Fruit fly (Drosophila melanogaster): Measurements from ENCODE around the gene Nepl17.

Nepl17 gene

DNA sequence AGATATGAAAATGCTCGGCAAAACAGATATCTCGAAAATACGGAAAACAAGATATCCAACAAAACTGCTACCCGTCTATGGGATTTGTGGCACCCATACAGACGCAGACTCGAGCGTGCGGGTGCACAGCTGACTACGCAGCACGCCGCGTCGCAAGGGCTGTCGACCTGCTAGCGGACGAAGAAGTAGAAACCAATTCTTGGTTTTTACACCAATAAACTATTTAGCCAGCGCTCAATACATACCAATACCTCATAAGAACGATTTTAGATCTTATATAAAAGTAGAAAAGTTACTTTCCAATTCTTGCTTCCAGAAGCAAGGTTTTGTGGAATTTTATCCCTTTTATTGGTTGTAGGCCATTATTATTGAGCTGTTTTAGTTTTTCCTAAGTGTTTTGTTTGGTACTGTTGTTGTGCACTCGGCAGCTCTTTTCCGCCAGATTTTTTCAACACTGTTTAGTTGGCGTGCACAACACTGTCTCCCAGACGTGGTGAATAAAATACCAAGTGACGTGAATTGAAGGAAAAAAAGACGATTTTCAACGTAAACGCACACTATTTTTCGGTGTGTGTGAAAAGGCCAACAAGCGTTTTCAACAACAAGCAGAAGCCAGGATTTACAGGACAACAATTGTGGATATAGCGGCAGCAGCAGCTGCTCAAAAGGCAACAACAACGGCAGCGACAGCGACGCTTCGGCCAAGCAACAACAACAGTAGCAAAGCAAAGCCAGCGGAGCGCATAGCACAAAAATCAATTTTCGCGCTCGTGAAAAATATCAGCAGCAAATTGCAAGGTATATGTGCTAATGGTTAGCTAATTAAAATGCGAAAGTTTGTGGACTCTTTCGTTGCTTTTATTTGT, 16.1 kb downstream of the Nepl17 start (continued):
- TF ChIP-seq stwl (tag; optimal IDR thresholded peaks at IDR 0.05) (peak; percentile 74), so (GFP tag; IDR thresholded peaks at IDR 0.05) (peak; percentile 73; the same call in 2 of the 3 replicates), Drgx (GFP tag; IDR thresholded peaks at IDR 0.05) (peak; percentile 84), ab (GFP tag; optimal IDR thresholded peaks at IDR 0.05) (peak; percentile 55), sd (tag; optimal IDR thresholded peaks at IDR 0.05) (peak; percentile 99), fu2 (GFP tag; optimal IDR thresholded peaks at IDR 0.05) (peak; percentile 92), emc (GFP tag; optimal IDR thresholded peaks at IDR 0.05) (peak; percentile 77), CG13624 (GFP tag; optimal IDR thresholded peaks at IDR 0.05) (peak; percentile 91), CTCF (GFP tag; optimal IDR thresholded peaks at IDR 0.05) (peak; percentile 50), CG10147 (GFP tag; optimal IDR thresholded peaks at IDR 0.05) (peak; percentile 79), Six4 (GFP tag; optimal IDR thresholded peaks at IDR 0.05) (peak; percentile 68), TFAM (GFP tag; optimal IDR thresholded peaks at IDR 0.05) (no peak), disco-r (GFP tag; optimal IDR thresholded peaks at IDR 0.05) (peak; percentile 67), wor (GFP tag; IDR thresholded peaks at IDR 0.05) (no peak), gfzf (GFP tag; optimal IDR thresholded peaks at IDR 0.05) (peak; percentile 44), CG13775 (GFP tag; optimal IDR thresholded peaks at IDR 0.05) (peak; percentile 63), amos (GFP tag; IDR thresholded peaks at IDR 0.05; ENCODE audit: partially characterized antibody) (no peak), scrt (GFP tag; optimal IDR thresholded peaks at IDR 0.05) (peak; percentile 68), psq (GFP tag; optimal IDR thresholded peaks at IDR 0.05) (no peak), seq (GFP tag; IDR thresholded peaks at IDR 0.05) (peak; percentile 42; the same call in 1 of the 2 replicates), Dip3 (GFP tag; optimal IDR thresholded peaks at IDR 0.05) (peak; percentile 92), Sox102F (GFP tag; optimal IDR thresholded peaks at IDR 0.05) (peak; percentile 74), CG7745 (tag; optimal IDR thresholded peaks at IDR 0.05) (no peak), ase (GFP tag; IDR thresholded peaks at IDR 0.05) (peak; percentile 54; the same call in 1 of the 3 replicates), h (optimal IDR thresholded peaks at IDR 0.05) (no peak), Kr (GFP tag; optimal IDR thresholded peaks at IDR 0.05) (no peak), HLH3B (GFP tag; IDR thresholded peaks at IDR 0.05) (peak; percentile 56; the same call in 1 of the 2 replicates), CG17568 (GFP tag; optimal IDR thresholded peaks at IDR 0.05) (peak; percentile 6), D19A (tag; optimal IDR thresholded peaks at IDR 0.05) (peak; percentile 64), CG14710 (tag; optimal IDR thresholded peaks at IDR 0.05) (peak; percentile 79), Trl (optimal IDR thresholded peaks at IDR 0.05) (no peak), Trl (GFP tag; optimal IDR thresholded peaks at IDR 0.05) (peak; percentile 89), CG10979 (tag; optimal IDR thresholded peaks at IDR 0.05) (peak; percentile 62), CG2712 (tag; optimal IDR thresholded peaks at IDR 0.05) (peak; percentile 72), CG10431 (GFP tag; optimal IDR thresholded peaks at IDR 0.05) (peak; percentile 33), toy (GFP tag; IDR thresholded peaks at IDR 0.05) (no peak), sens (GFP tag) (peak; percentile 96), tna (GFP tag; IDR thresholded peaks at IDR 0.05; ENCODE audit: partially characterized antibody) (no peak), HLH4C (GFP tag; IDR thresholded peaks at IDR 0.05; ENCODE audit: partially characterized antibody) (no peak), Oaz (GFP tag; IDR thresholded peaks at IDR 0.05) (peak; percentile 49), Dbx (GFP tag; IDR thresholded peaks at IDR 0.05) (peak; percentile 71; the same call in 2 of the 3 replicates), E2f1 (GFP tag; IDR thresholded peaks at IDR 0.05) (peak; percentile 63), Mrtf (GFP tag; IDR thresholded peaks at IDR 0.05) (peak; percentile 50; the same call in 1 of the 3 replicates), z (GFP tag; IDR thresholded peaks at IDR 0.05) (no peak), Ssrp (tag; optimal IDR thresholded peaks at IDR 0.05) (peak; percentile 64), croc (GFP tag; conservative IDR thresholded peaks at IDR 0.05) (peak; percentile 26; the same call in 1 of the 3 replicates), otp (GFP tag; IDR thresholded peaks at IDR 0.05) (no peak), yki (optimal IDR thresholded peaks at IDR 0.05) (no peak), CG13123 (GFP tag; optimal IDR thresholded peaks at IDR 0.05) (peak; percentile 53), C15 (GFP tag; IDR thresholded peaks at IDR 0.05) (no peak), CG4404 (GFP tag; IDR thresholded peaks at IDR 0.05) (peak; percentile 81)
